Worm (Caenorhabditis elegans): ENCODE measurements around the gene fmi-1.

Gene fmi-1

DNA sequence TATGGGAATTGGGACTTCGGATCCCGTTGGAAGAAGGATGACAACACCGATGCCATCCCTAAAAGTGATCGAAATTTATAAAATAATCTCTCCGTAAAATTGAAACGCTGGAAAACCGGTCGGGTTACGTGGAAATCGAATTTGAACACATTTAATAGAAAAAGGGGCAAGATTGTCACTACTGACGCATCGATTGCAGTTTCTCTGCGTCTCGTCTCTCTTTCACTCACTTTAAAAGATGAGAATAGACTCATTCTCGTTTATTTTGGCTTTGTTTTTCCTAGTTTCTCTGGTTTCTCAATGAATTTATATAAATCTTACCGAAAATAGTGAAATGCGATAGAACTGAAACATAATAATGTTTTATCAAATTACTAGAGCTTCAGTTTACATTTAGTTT, 22.8 kb downstream of the fmi-1 start, which contains the start of gene scyl-1:
TSS of gene scyl-1 (minus strand) at position 56 of the 400 bp plus-strand sequence.
- TF ChIP-seq hnd-1 (tag; optimal IDR thresholded peaks at IDR 0.05) (no peak), hmg-4 (GFP tag; optimal IDR thresholded peaks at IDR 0.05) (no peak), pes-1 (GFP tag; IDR thresholded peaks at IDR 0.05) (no peak), tra-4 (tag; optimal IDR thresholded peaks at IDR 0.05) (no peak), ama-1 (optimal IDR thresholded peaks at IDR 0.05) (no peak), hmbx-1 (tag; optimal IDR thresholded peaks at IDR 0.05) (no peak), F13C5.2 (tag; optimal IDR thresholded peaks at IDR 0.05) (peak; percentile 11), tbx-11 (GFP tag; IDR thresholded peaks at IDR 0.05) (no peak), ceh-36 (tag; optimal IDR thresholded peaks at IDR 0.05) (no peak), tbx-37 (GFP tag; conservative IDR thresholded peaks at IDR 0.05) (0 out of 2 replicates have a peak, but pooled peaks have one; percentile 16), flt-1 (GFP tag; IDR thresholded peaks at IDR 0.05) (peak; percentile 31; the same call in 1 of the 2 replicates), ceh-13 (GFP tag; optimal IDR thresholded peaks at IDR 0.05) (no peak), B0310.2 (tag; optimal IDR thresholded peaks at IDR 0.05) (no peak), scrt-1 (GFP tag; IDR thresholded peaks at IDR 0.05) (no peak), aly-1 (tag; optimal IDR thresholded peaks at IDR 0.05) (no peak), sea-1 (GFP tag; conservative IDR thresholded peaks at IDR 0.05) (no peak), ets-7 (tag; optimal IDR thresholded peaks at IDR 0.05) (no peak)

- no peak for TF ChIP-seq tbx-11 (GFP tag; IDR thresholded peaks at IDR 0.05)
- no peak for TF ChIP-seq scrt-1 (GFP tag; IDR thresholded peaks at IDR 0.05)
- TF ChIP-seq flt-1 (GFP tag; IDR thresholded peaks at IDR 0.05): no peak
- no peak for TF ChIP-seq tra-4 (tag; optimal IDR thresholded peaks at IDR 0.05)
- no peak for TF ChIP-seq aly-1 (tag; optimal IDR thresholded peaks at IDR 0.05)
- TF ChIP-seq hmbx-1 (tag; optimal IDR thresholded peaks at IDR 0.05): no peak
- TF ChIP-seq B0310.2 (tag; optimal IDR thresholded peaks at IDR 0.05): no peak
- no peak for TF ChIP-seq ceh-13 (GFP tag; optimal IDR thresholded peaks at IDR 0.05)
- no peak for TF ChIP-seq F13C5.2 (tag; optimal IDR thresholded peaks at IDR 0.05)
- TF ChIP-seq pes-1 (GFP tag; IDR thresholded peaks at IDR 0.05): no peak
Observed at ce11 chrV:13043195-13043762, 24.4 kb downstream of the fmi-1 start, which contains the start of gene lap-2. TSS of gene lap-2 (plus strand) at chrV:13043712.

ce11 chrV:13043832-13044521, 25.1 kb downstream of the fmi-1 start:
- TF ChIP-seq flt-1 (GFP tag; IDR thresholded peaks at IDR 0.05) (no peak), tra-4 (tag; optimal IDR thresholded peaks at IDR 0.05) (no peak), B0310.2 (tag; optimal IDR thresholded peaks at IDR 0.05) (no peak), F13C5.2 (tag; optimal IDR thresholded peaks at IDR 0.05) (no peak), pes-1 (GFP tag; IDR thresholded peaks at IDR 0.05) (no peak), hmg-4 (GFP tag; optimal IDR thresholded peaks at IDR 0.05) (no peak), hmbx-1 (tag; optimal IDR thresholded peaks at IDR 0.05) (no peak), ceh-13 (GFP tag; optimal IDR thresholded peaks at IDR 0.05) (no peak), scrt-1 (GFP tag; IDR thresholded peaks at IDR 0.05) (no peak), tbx-11 (GFP tag; IDR thresholded peaks at IDR 0.05) (no peak), ama-1 (optimal IDR thresholded peaks at IDR 0.05) (no peak), sea-1 (GFP tag; conservative IDR thresholded peaks at IDR 0.05) (no peak), hnd-1 (tag; optimal IDR thresholded peaks at IDR 0.05) (no peak), ceh-36 (tag; optimal IDR thresholded peaks at IDR 0.05) (no peak), aly-1 (tag; optimal IDR thresholded peaks at IDR 0.05) (no peak), tbx-37 (GFP tag; conservative IDR thresholded peaks at IDR 0.05) (no peak), ets-7 (tag; optimal IDR thresholded peaks at IDR 0.05) (no peak)

DNA sequence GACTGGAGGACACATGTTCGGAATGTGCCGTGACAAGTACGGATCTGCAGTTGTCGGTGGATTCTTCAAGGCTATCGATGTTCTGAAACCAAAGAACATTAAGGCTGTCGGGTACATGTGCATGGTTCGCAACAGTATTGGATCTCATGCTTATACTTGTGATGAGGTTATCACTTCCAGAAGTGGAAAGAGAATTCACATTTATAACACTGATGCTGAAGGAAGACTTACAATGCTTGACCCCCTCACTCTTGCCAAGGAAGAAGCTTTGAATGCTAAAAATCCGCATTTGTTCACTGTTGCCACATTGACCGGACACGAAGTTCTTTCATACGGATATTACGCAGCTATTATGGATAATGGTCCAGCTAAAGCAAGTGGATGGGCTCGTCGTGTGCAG, 26.2 kb downstream of the fmi-1 start:
- no peak for TF ChIP-seq ama-1 (optimal IDR thresholded peaks at IDR 0.05)
- TF ChIP-seq hmg-4 (GFP tag; optimal IDR thresholded peaks at IDR 0.05): no peak
- no peak for TF ChIP-seq hmbx-1 (tag; optimal IDR thresholded peaks at IDR 0.05)
- no peak for TF ChIP-seq hnd-1 (tag; optimal IDR thresholded peaks at IDR 0.05)
- TF ChIP-seq flt-1 (GFP tag; IDR thresholded peaks at IDR 0.05): no peak
- TF ChIP-seq aly-1 (tag; optimal IDR thresholded peaks at IDR 0.05): no peak
- no peak for TF ChIP-seq pes-1 (GFP tag; IDR thresholded peaks at IDR 0.05)
- TF ChIP-seq scrt-1 (GFP tag; IDR thresholded peaks at IDR 0.05): no peak
- TF ChIP-seq sea-1 (GFP tag; conservative IDR thresholded peaks at IDR 0.05): no peak
- no peak for TF ChIP-seq tbx-11 (GFP tag; IDR thresholded peaks at IDR 0.05)
- no peak for TF ChIP-seq ets-7 (tag; optimal IDR thresholded peaks at IDR 0.05)
- TF ChIP-seq B0310.2 (tag; optimal IDR thresholded peaks at IDR 0.05): no peak
- TF ChIP-seq ceh-36 (tag; optimal IDR thresholded peaks at IDR 0.05): no peak
- no peak for TF ChIP-seq F13C5.2 (tag; optimal IDR thresholded peaks at IDR 0.05)
- no peak for TF ChIP-seq ceh-13 (GFP tag; optimal IDR thresholded peaks at IDR 0.05)
- no peak for TF ChIP-seq tra-4 (tag; optimal IDR thresholded peaks at IDR 0.05)
- no peak for TF ChIP-seq tbx-37 (GFP tag; conservative IDR thresholded peaks at IDR 0.05)

DNA sequence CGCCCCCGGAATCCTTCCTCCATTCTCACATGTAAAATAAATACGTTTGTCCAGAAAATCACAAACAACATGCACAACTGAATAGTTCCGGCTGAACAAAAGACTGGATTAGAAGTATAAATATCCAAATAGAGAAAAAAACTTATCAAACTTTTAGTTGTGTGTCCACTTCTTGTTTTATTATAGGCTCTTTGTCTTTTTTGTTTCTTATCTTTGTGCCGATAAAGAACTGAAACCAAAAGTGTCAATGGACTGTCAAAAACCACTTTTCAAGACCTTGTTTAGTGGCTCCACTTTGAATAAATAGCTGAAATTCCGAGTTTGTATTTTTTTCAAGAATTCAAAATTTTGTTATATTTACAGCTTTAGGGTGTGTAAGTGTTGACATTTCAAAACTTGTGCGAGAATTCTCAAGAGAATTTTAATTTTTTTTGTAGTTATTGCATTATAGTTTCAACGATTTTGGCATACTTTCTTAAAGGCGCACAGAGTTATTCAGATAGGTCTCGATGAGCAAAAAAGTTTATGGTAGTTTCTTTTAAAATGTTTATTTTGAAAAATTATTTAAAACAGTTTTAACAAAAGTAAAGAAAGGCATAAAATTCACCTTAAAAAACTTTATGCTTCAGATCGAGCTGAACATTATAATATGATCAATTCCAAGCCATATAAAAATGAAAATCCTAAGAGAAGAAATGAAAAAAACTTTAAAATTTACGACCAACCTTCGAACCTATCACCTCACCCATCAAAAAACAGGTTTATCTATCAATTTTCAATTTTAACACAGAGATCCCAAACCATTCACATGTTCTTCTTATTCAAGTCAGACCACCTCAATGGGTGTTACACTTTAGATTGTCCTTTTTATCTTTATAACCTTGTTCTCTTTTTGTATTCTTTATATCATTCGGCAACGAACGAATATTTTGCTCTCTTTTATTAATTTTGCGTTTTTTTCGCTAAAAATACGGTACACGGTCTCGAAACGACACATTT, 27.6 kb downstream of the fmi-1 start:
- TF ChIP-seq aly-1 (tag; optimal IDR thresholded peaks at IDR 0.05): no peak
- TF ChIP-seq hmbx-1 (tag; optimal IDR thresholded peaks at IDR 0.05): no peak
- no peak for TF ChIP-seq sea-1 (GFP tag; conservative IDR thresholded peaks at IDR 0.05)
- TF ChIP-seq hmg-4 (GFP tag; optimal IDR thresholded peaks at IDR 0.05): no peak

- TF ChIP-seq tbx-11 (GFP tag; IDR thresholded peaks at IDR 0.05): no peak
- no peak for TF ChIP-seq ceh-13 (GFP tag; optimal IDR thresholded peaks at IDR 0.05)
- TF ChIP-seq F13C5.2 (tag; optimal IDR thresholded peaks at IDR 0.05): no peak
- no peak for TF ChIP-seq hmbx-1 (tag; optimal IDR thresholded peaks at IDR 0.05)
- no peak for TF ChIP-seq scrt-1 (GFP tag; IDR thresholded peaks at IDR 0.05)
- no peak for TF ChIP-seq flt-1 (GFP tag; IDR thresholded peaks at IDR 0.05)
- no peak for TF ChIP-seq hnd-1 (tag; optimal IDR thresholded peaks at IDR 0.05)
- no peak for TF ChIP-seq aly-1 (tag; optimal IDR thresholded peaks at IDR 0.05)
- TF ChIP-seq ama-1 (optimal IDR thresholded peaks at IDR 0.05): no peak
- no peak for TF ChIP-seq tbx-37 (GFP tag; conservative IDR thresholded peaks at IDR 0.05)
- TF ChIP-seq ets-7 (tag; optimal IDR thresholded peaks at IDR 0.05): no peak
Observed at ce11 chrV:13047574-13048030, 28.7 kb downstream of the fmi-1 start, which contains the start of gene W07G4.5. TSS of gene W07G4.5 (plus strand) at chrV:13047980.
